Worm (Caenorhabditis elegans): ENCODE data around the gene cyn-7.

cyn-7 gene

ce11 chrV:15179757-15180156, 7.4 kb downstream of the cyn-7 start, which contains the start of gene T09F5.10:
TSS of gene T09F5.10 (plus strand) at chrV:15180057.
- TF ChIP-seq unc-62 (GFP tag; optimal IDR thresholded peaks at IDR 0.05) (no peak), nhr-76 (tag; optimal IDR thresholded peaks at IDR 0.05) (no peak), nhr-90 (tag; optimal IDR thresholded peaks at IDR 0.05; ENCODE audit: poor library complexity) (no peak)

- TF ChIP-seq ces-1 (GFP tag; optimal IDR thresholded peaks at IDR 0.05) (no peak), F16B12.6 (tag; optimal IDR thresholded peaks at IDR 0.05) (no peak), lin-14 (GFP tag; optimal IDR thresholded peaks at IDR 0.05) (no peak), ceh-82 (tag; optimal IDR thresholded peaks at IDR 0.05) (no peak), elt-2 (tag; optimal IDR thresholded peaks at IDR 0.05) (no peak), egl-27 (tag; optimal IDR thresholded peaks at IDR 0.05) (no peak), nhr-85 (tag) (no peak), fos-1 (tag; optimal IDR thresholded peaks at IDR 0.05) (no peak), ama-1 (optimal IDR thresholded peaks at IDR 0.05) (no peak), nhr-90 (tag; optimal IDR thresholded peaks at IDR 0.05; ENCODE audit: poor library complexity) (no peak), ceh-63 (GFP tag; optimal IDR thresholded peaks at IDR 0.05) (no peak), tlp-1 (tag; optimal IDR thresholded peaks at IDR 0.05) (no peak), mep-1 (tag; optimal IDR thresholded peaks at IDR 0.05) (no peak), nhr-11 (tag; optimal IDR thresholded peaks at IDR 0.05) (no peak), lir-3 (tag; optimal IDR thresholded peaks at IDR 0.05; ENCODE audit: poor library complexity) (no peak)
Observed at ce11 chrV:15175459-15175858, 11.7 kb downstream of the cyn-7 start, which contains the start of gene clec-47. TSS of gene clec-47 (plus strand) at chrV:15175759.

ce11 chrV:15168018-15168417, 19.2 kb downstream of the cyn-7 start:
- TF ChIP-seq lin-35 (GFP tag; optimal IDR thresholded peaks at IDR 0.05) (peak in 1 of 2 experiments; percentile 24), nhr-85 (tag) (peak; percentile 65), snu-23 (GFP tag; optimal IDR thresholded peaks at IDR 0.05) (peak; percentile 28), nhr-20 (tag; optimal IDR thresholded peaks at IDR 0.05) (peak; percentile 81)

ce11 chrV:15162697-15163096, 24.5 kb downstream of the cyn-7 start, which contains the start of gene srz-11:
TSS of gene srz-11 (plus strand) at chrV:15163082.
- TF ChIP-seq unc-62 (GFP tag; optimal IDR thresholded peaks at IDR 0.05) (no peak), isw-1 (GFP tag; IDR thresholded peaks at IDR 0.05) (no peak), nhr-47 (tag; optimal IDR thresholded peaks at IDR 0.05) (peak; percentile 10), fkh-8 (tag; optimal IDR thresholded peaks at IDR 0.05) (peak; percentile 24), nhr-12 (tag; optimal IDR thresholded peaks at IDR 0.05) (no peak), hlh-4 (tag; optimal IDR thresholded peaks at IDR 0.05) (peak; percentile 100), grh-1 (GFP tag; IDR thresholded peaks at IDR 0.05) (no peak)

- no peak for TF ChIP-seq lin-15B (tag; optimal IDR thresholded peaks at IDR 0.05)
- TF ChIP-seq unc-98 (GFP tag; IDR thresholded peaks at IDR 0.05) = no peak
- TF ChIP-seq C16A3.4 (tag; optimal IDR thresholded peaks at IDR 0.05) = no peak
- TF ChIP-seq efl-1 (optimal IDR thresholded peaks at IDR 0.05) = no peak
- TF ChIP-seq efl-1 (GFP tag; optimal IDR thresholded peaks at IDR 0.05 in 1 of 2) = peak in 1 of 2 experiments; percentile 50
Observed at ce11 chrV:15158691-15159090, 28.5 kb downstream of the cyn-7 start, which contains the start of gene str-45. TSS of gene str-45 (plus strand) at chrV:15158991.

- TF ChIP-seq alr-1 (tag; optimal IDR thresholded peaks at IDR 0.05; ENCODE audit: borderline replicate concordance) = no peak
Observed at ce11 chrV:15156504-15156903, 30.7 kb downstream of the cyn-7 start.

ce11 chrV:15153277-15153676, 33.9 kb downstream of the cyn-7 start, which contains the start of gene srh-55:
TSS of gene srh-55 (plus strand) at chrV:15153577.
- no peak for TF ChIP-seq efl-1 (optimal IDR thresholded peaks at IDR 0.05)
- peak in 1 of 2 experiments; percentile 40 for TF ChIP-seq efl-1 (GFP tag; optimal IDR thresholded peaks at IDR 0.05 in 1 of 2)
- no peak for TF ChIP-seq mef-2 (tag; optimal IDR thresholded peaks at IDR 0.05)
